Fruit fly (Drosophila melanogaster): Measurements from ENCODE around the gene sov.

Gene sov

DNA sequence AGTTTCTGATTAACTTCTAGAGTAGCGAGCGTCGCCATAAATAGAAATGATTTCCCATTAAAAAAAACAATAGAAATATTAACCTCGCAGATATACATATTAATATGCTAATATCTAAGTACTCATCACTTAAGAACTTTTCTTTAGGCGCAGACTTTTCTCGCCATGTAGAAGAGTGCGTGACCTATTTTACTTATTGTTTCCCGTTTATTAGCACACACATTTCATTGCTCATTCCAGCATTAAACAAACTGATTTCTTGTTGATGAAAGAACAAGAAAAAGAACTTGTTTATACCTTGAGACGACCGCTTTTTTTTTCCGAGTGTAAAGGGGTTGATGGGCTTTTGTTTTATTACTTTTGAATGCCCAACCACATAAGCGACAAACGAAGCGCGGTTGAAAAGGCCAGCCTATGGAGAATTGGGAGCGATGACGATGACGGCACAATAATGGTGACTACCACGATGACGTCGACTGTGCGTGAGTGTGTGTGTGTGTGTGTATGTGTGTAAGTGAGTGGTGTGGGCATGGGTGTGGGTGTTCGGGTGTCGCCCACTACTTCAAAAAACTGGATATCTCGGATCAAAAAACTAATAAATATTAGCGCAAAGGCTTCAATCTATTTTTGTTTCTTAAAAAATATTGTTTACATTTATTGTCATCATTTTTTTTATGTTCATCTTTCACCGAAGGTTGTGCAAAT lies 40.0 kb downstream of the sov start (continued):
- no peak for TF ChIP-seq knrl (GFP tag; IDR thresholded peaks at IDR 0.05; ENCODE audit: partially characterized antibody)
- TF ChIP-seq dmrt11E (tag; optimal IDR thresholded peaks at IDR 0.05) = no peak
- no peak for TF ChIP-seq emc (GFP tag; optimal IDR thresholded peaks at IDR 0.05)
- TF ChIP-seq CG3281 (GFP tag; optimal IDR thresholded peaks at IDR 0.05) = no peak
- no peak for TF ChIP-seq CG1529 (GFP tag; optimal IDR thresholded peaks at IDR 0.05)
- TF ChIP-seq CG32767 (GFP tag; IDR thresholded peaks at IDR 0.05) = no peak
- peak; percentile 9 for TF ChIP-seq CG7839 (tag; optimal IDR thresholded peaks at IDR 0.05)
- no peak for TF ChIP-seq CG10147 (GFP tag; optimal IDR thresholded peaks at IDR 0.05)
- no peak for TF ChIP-seq CG33557 (GFP tag; optimal IDR thresholded peaks at IDR 0.05)
- no peak for TF ChIP-seq kah (GFP tag; optimal IDR thresholded peaks at IDR 0.05)
- TF ChIP-seq chn (GFP tag; optimal IDR thresholded peaks at IDR 0.05) = no peak
- no peak for TF ChIP-seq CG31224 (GFP tag; IDR thresholded peaks at IDR 0.05)
- no peak for TF ChIP-seq CG17912 (GFP tag; optimal IDR thresholded peaks at IDR 0.05)
- no peak for TF ChIP-seq CG3726 (GFP tag; IDR thresholded peaks at IDR 0.05)
- no peak for TF ChIP-seq mld (GFP tag; IDR thresholded peaks at IDR 0.05; ENCODE audit: partially characterized antibody)
- TF ChIP-seq slp2 (GFP tag; optimal IDR thresholded peaks at IDR 0.05) = no peak

DNA sequence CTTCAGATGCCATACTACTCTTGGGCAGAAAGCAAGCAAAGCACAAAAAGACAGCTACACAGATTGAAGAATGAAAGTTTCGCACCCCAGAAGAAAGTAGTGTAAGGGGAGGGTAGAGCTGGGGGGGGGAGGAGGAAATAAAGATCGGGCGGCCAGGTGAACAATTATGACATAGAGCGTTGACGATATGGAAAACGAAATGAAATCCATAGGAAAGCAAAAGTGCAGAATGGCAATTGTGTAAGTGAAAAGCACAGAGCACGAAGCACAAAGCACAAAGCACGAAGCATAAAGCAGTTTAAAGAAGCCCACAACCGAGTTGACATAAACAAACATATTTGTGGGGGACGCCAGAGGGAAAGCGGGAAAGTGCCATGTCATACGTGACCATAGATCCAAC lies 40.9 kb downstream of the sov start:
- TF ChIP-seq Blimp-1 (GFP tag; optimal IDR thresholded peaks at IDR 0.05) (peak; percentile 90), kni (GFP tag; optimal IDR thresholded peaks at IDR 0.05) (peak; percentile 68), ftz-f1 (GFP tag; optimal IDR thresholded peaks at IDR 0.05) (no peak)

DNA sequence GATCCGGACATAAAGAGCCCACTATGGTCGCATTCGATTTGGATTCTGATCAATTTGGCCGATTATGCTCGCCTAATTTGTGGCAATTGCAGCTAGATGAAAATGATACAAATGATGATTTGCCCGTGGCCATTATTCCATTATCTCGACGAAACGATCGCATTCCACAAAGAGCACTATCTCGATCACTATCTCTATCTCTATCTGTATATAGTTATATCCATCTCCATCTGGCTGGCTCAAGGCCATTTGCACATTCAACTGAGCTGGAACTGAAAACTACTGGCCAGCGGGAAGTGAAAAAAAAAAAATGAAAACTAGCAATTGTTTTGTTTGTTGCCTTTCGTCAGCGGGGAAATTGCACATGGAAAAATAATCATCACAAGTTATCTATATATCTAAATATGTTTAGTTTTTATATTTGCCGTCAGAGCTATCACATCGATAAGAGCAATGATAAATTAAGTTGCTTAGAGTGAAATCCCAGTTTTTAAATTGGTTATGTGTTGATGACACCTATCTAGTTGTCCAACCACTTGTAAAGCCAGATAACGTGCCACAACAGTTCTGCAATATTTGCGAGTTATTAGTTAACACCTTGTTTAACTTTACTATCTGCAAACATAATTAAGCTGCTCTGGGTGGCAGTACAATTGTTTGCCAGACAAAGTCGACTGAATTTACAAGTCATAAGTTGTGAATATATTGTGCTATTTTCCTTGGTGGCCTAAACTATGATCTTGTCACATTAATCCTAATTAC lies 43.3 kb downstream of the sov start:
- TF ChIP-seq ATbp (GFP tag; optimal IDR thresholded peaks at IDR 0.05) (no peak), Atf3 (GFP tag; optimal IDR thresholded peaks at IDR 0.05) (no peak), NFAT (GFP tag; IDR thresholded peaks at IDR 0.05) (no peak), chinmo (GFP tag; IDR thresholded peaks at IDR 0.05; ENCODE audit: partially characterized antibody) (0 out of 4 replicates have a peak, but pooled peaks have one; percentile 26), HLH3B (GFP tag; IDR thresholded peaks at IDR 0.05) (no peak), CG10321 (GFP tag; IDR thresholded peaks at IDR 0.05) (no peak), Med (GFP tag) (peak; percentile 12), wor (GFP tag; IDR thresholded peaks at IDR 0.05) (no peak), Meics (GFP tag; optimal IDR thresholded peaks at IDR 0.05) (no peak), MBD-R2 (GFP tag; IDR thresholded peaks at IDR 0.05) (no peak), CG8359 (GFP tag; optimal IDR thresholded peaks at IDR 0.05; ENCODE audit: borderline replicate concordance) (no peak), fd102C (GFP tag; optimal IDR thresholded peaks at IDR 0.05) (no peak), NK7.1 (GFP tag; optimal IDR thresholded peaks at IDR 0.05) (no peak), sug (tag; optimal IDR thresholded peaks at IDR 0.05) (peak; percentile 0), CG3281 (GFP tag; optimal IDR thresholded peaks at IDR 0.05) (peak; percentile 10), CG3065 (GFP tag; optimal IDR thresholded peaks at IDR 0.05) (no peak), CG13424 (tag; optimal IDR thresholded peaks at IDR 0.05) (peak; percentile 10), CG33557 (GFP tag; optimal IDR thresholded peaks at IDR 0.05) (no peak), BtbVII (GFP tag; optimal IDR thresholded peaks at IDR 0.05) (no peak), trem (tag; optimal IDR thresholded peaks at IDR 0.05) (no peak), CG17568 (GFP tag; optimal IDR thresholded peaks at IDR 0.05) (no peak), sisA (GFP tag; IDR thresholded peaks at IDR 0.05) (no peak), Asciz (GFP tag; optimal IDR thresholded peaks at IDR 0.05) (no peak), CG15269 (tag; optimal IDR thresholded peaks at IDR 0.05) (peak; percentile 21), Hr51 (GFP tag; optimal IDR thresholded peaks at IDR 0.05) (peak in 1 of 2 experiments; percentile 10), HLHmδ (GFP tag; optimal IDR thresholded peaks at IDR 0.05) (no peak), CG2678 (tag; optimal IDR thresholded peaks at IDR 0.05) (peak; percentile 25), CG13287 (GFP tag; IDR thresholded peaks at IDR 0.05; ENCODE audit: partially characterized antibody) (no peak)
